Worm (Caenorhabditis elegans) whole organism, early embryonic: Measurements from ENCODE around the gene R06F6.14.

Experiments used
- F13C5.2 ChIP-seq: sonication (generic microtip); optimal IDR thresholded peaks from 2 replicates; lab custom pipeline; 2017; ENCODE audit warnings: mild to moderate bottlenecking, missing genetic modification characterization, inconsistent platforms, missing compliant biosample characterization
- aly-1 ChIP-seq: sonication (generic microtip); optimal IDR thresholded peaks from 2 replicates; lab custom pipeline; 2016; ENCODE audit warnings: missing genetic modification characterization, missing compliant biosample characterization
- ama-1 ChIP-seq: fragments of 150-350 bp; optimal IDR thresholded peaks from 2 replicates; lab custom pipeline; 2014
- ceh-13 ChIP-seq: fragments of 200-800 bp; sonication (Bioruptor generic); optimal IDR thresholded peaks from 2 replicates; lab custom pipeline; 2018; ENCODE audit warnings: mild to moderate bottlenecking, missing genetic modification characterization, missing compliant biosample characterization
- ceh-36 ChIP-seq: sonication (generic microtip); optimal IDR thresholded peaks from 2 replicates; lab custom pipeline; 2016; ENCODE audit warnings: missing genetic modification characterization, inconsistent platforms, missing compliant biosample characterization
- ets-7 ChIP-seq: sonication (generic microtip); optimal IDR thresholded peaks from 2 replicates; lab custom pipeline; 2016; ENCODE audit warnings: missing genotype, missing genetic modification characterization, missing compliant biosample characterization
- flt-1 ChIP-seq: fragments of 200-800 bp; sonication (Bioruptor generic); IDR thresholded peaks from 2 replicates; pipeline ENCODE4 v1.3.6; 2022; ENCODE audit warnings: missing genetic modification characterization, missing compliant biosample characterization
- hmbx-1 ChIP-seq: sonication (generic microtip); optimal IDR thresholded peaks from 2 replicates; lab custom pipeline; 2016; ENCODE audit warnings: mild to moderate bottlenecking, missing genetic modification characterization, missing compliant biosample characterization
- hmg-4 ChIP-seq: fragments of 200-800 bp; sonication (Bioruptor generic); optimal IDR thresholded peaks from 2 replicates; lab custom pipeline; 2018; ENCODE audit warnings: mild to moderate bottlenecking, missing genetic modification characterization, missing compliant biosample characterization
- hnd-1 ChIP-seq: sonication (generic microtip); optimal IDR thresholded peaks from 2 replicates; lab custom pipeline; 2016; ENCODE audit warnings: missing genetic modification characterization, missing compliant biosample characterization
- scrt-1 ChIP-seq: fragments of 200-800 bp; sonication (Bioruptor generic); IDR thresholded peaks from 2 replicates; pipeline ENCODE4 v1.3.6; 2022; ENCODE audit warnings: missing genetic modification characterization, missing compliant biosample characterization
- tbx-11 ChIP-seq: fragments of 200-800 bp; sonication (Bioruptor generic); IDR thresholded peaks from 2 replicates; pipeline ENCODE4 v1.3.6; 2022; ENCODE audit warnings: missing genetic modification characterization, missing compliant biosample characterization
- tbx-37 ChIP-seq: fragments of 200-800 bp; sonication (Bioruptor generic); conservative IDR thresholded peaks from 2 replicates; pipeline ENCODE4 v1.3.6; 2022; ENCODE audit warnings: missing genetic modification reagents, missing genetic modification characterization, missing compliant biosample characterization
- tra-4 ChIP-seq: sonication (generic microtip); optimal IDR thresholded peaks from 2 replicates; lab custom pipeline; 2017; ENCODE audit warnings: missing genetic modification characterization, missing compliant biosample characterization

ce11 chrII:10851110-10851509, 42.0 kb downstream of the R06F6.14 start:
- TF ChIP-seq hmg-4: peak; percentile 46
- no peak for TF ChIP-seq aly-1 (tag; lab: Kevin White, UChicago)
- no peak for TF ChIP-seq ets-7 (tag; lab: Kevin White, UChicago)
- TF ChIP-seq scrt-1: no peak
- TF ChIP-seq ama-1 (lab: Kevin White, UChicago): no peak
- no peak for TF ChIP-seq hmbx-1 (tag; lab: Kevin White, UChicago)
- TF ChIP-seq ceh-36 (tag; lab: Kevin White, UChicago): no peak
- TF ChIP-seq hnd-1 (tag; lab: Kevin White, UChicago): no peak
- no peak for TF ChIP-seq flt-1 (GFP tag; lab: Robert Waterston, UW)
- no peak for TF ChIP-seq tbx-11 (GFP tag; lab: Robert Waterston, UW)
- TF ChIP-seq ceh-13: no peak
- TF ChIP-seq tra-4 (tag; lab: Kevin White, UChicago): no peak
- TF ChIP-seq tbx-37 (GFP tag; lab: Robert Waterston, UW): no peak
- no peak for TF ChIP-seq F13C5.2 (tag; lab: Kevin White, UChicago)
